Worm (Caenorhabditis elegans) whole organism, young adult: ENCODE results near the gene atfs-1.

ENCODE experiments used
- F22D6.2 ChIP-seq: sonication (generic microtip); optimal IDR thresholded peaks from 2 replicates; lab custom pipeline; 2016; ENCODE audit warnings: mild to moderate bottlenecking, missing genetic modification characterization, missing compliant biosample characterization
- F55B11.4 ChIP-seq: sonication (generic microtip); optimal IDR thresholded peaks from 2 replicates; lab custom pipeline; 2016; ENCODE audit warnings: missing compliant biosample characterization, missing genetic modification characterization, borderline replicate concordance; ENCODE audit not compliant: insufficient read depth
- F57A8.1 ChIP-seq: fragments of 200-800 bp; sonication (Bioruptor generic); optimal IDR thresholded peaks from 2 replicates; lab custom pipeline; 2018; ENCODE audit warnings: mild to moderate bottlenecking, missing genetic modification characterization, moderate library complexity, missing compliant biosample characterization
- K11D2.4 ChIP-seq: fragments of 200-800 bp; sonication (Bioruptor generic); IDR thresholded peaks from 2 replicates; pipeline ENCODE4 v1.3.6; 2022; ENCODE audit warnings: missing genetic modification reagents, missing genetic modification characterization, missing compliant biosample characterization
- T26A5.8 ChIP-seq: sonication (generic microtip); optimal IDR thresholded peaks from 2 replicates; lab custom pipeline; 2016; ENCODE audit warnings: missing genetic modification characterization, missing compliant biosample characterization
- Y53F4B.3 ChIP-seq: fragments of 200-800 bp; sonication (Bioruptor generic); IDR thresholded peaks from 2 replicates; pipeline ENCODE4 v1.3.6; 2022; ENCODE audit warnings: missing genetic modification reagents, missing genetic modification characterization, missing compliant biosample characterization
- Y53G8AR.9 ChIP-seq: fragments of 200-800 bp; sonication (Bioruptor generic); conservative IDR thresholded peaks from 2 replicates; pipeline ENCODE4 v1.3.6; 2022; ENCODE audit warnings: missing genetic modification reagents, missing genetic modification characterization, missing compliant biosample characterization
- Y95B8A.8 ChIP-seq: fragments of 200-800 bp; sonication (Bioruptor generic); IDR thresholded peaks from 2 replicates; pipeline ENCODE4 v1.3.6; 2022; ENCODE audit warnings: missing genetic modification reagents, missing genetic modification characterization, missing compliant biosample characterization
- akir-1 ChIP-seq: fragments of 200-800 bp; sonication (Bioruptor generic); optimal IDR thresholded peaks from 2 replicates; lab custom pipeline; 2018; ENCODE audit warnings: mild to moderate bottlenecking, missing genetic modification characterization, moderate library complexity, missing compliant biosample characterization
- attf-5 ChIP-seq: fragments of 200-800 bp; sonication (Bioruptor generic); optimal IDR thresholded peaks from 2 replicates; lab custom pipeline; 2018; ENCODE audit warnings: mild to moderate bottlenecking, missing genetic modification characterization, missing compliant biosample characterization
- cebp-2 ChIP-seq: fragments of 200-800 bp; sonication (Bioruptor generic); IDR thresholded peaks from 2 replicates; pipeline ENCODE4 v1.3.6; 2022; ENCODE audit warnings: missing genetic modification characterization, missing compliant biosample characterization
- ceh-79 ChIP-seq: sonication (generic microtip); optimal IDR thresholded peaks from 2 replicates; lab custom pipeline; 2017; ENCODE audit warnings: mild to moderate bottlenecking, missing genetic modification characterization, missing compliant biosample characterization
- dpff-1 ChIP-seq: sonication (generic microtip); optimal IDR thresholded peaks from 2 replicates; lab custom pipeline; 2017; ENCODE audit warnings: mild to moderate bottlenecking, missing genetic modification characterization, missing compliant biosample characterization
- hlh-12 ChIP-seq: sonication (generic microtip); optimal IDR thresholded peaks from 2 replicates; lab custom pipeline; 2016; ENCODE audit warnings: missing genetic modification characterization, missing compliant biosample characterization
- hlh-26 ChIP-seq: fragments of 200-800 bp; sonication (Bioruptor generic); conservative IDR thresholded peaks from 2 replicates; pipeline ENCODE4 v1.3.6; 2022; ENCODE audit warnings: missing genetic modification reagents, missing genetic modification characterization, missing compliant biosample characterization
- lag-1 ChIP-seq: fragments of 200-800 bp; sonication (Bioruptor generic); IDR thresholded peaks from 2 replicates; pipeline ENCODE4 v1.3.6; 2022; ENCODE audit warnings: missing genetic modification reagents, missing genetic modification characterization, missing compliant biosample characterization
- lin-40 ChIP-seq: sonication (generic microtip); optimal IDR thresholded peaks from 2 replicates; lab custom pipeline; 2016; ENCODE audit warnings: missing genetic modification characterization, mild to moderate bottlenecking, missing compliant biosample characterization, missing genotype, missing genetic modification reagents
- madf-8 ChIP-seq: fragments of 200-800 bp; sonication (Bioruptor generic); conservative IDR thresholded peaks from 2 replicates; pipeline ENCODE4 v1.3.6; 2022; ENCODE audit warnings: missing genetic modification reagents, missing genetic modification characterization, missing compliant biosample characterization
- nfya-1 ChIP-seq: sonication (generic microtip); optimal IDR thresholded peaks from 2 replicates; lab custom pipeline; 2017; ENCODE audit warnings: antibody characterized with exemption, missing compliant biosample characterization, missing genetic modification characterization, borderline replicate concordance; ENCODE audit not compliant: insufficient read depth
- nhr-27 ChIP-seq: fragments of 200-800 bp; sonication (Bioruptor generic); optimal IDR thresholded peaks from 2 replicates; lab custom pipeline; 2018; ENCODE audit warnings: mild to moderate bottlenecking, missing genetic modification characterization, moderate library complexity, missing compliant biosample characterization
- nhr-80 ChIP-seq: sonication (generic microtip); optimal IDR thresholded peaks from 2 replicates; lab custom pipeline; 2016; ENCODE audit warnings: missing genetic modification characterization, missing compliant biosample characterization
- rec-8 ChIP-seq, 2 experiments: sonication (generic microtip); optimal IDR thresholded peaks; 2 replicates each; lab custom pipeline; 2016; ENCODE audit warnings: mild to moderate bottlenecking in 2 of 2, missing genetic modification characterization in 2 of 2, missing genetic modification reagents in 2 of 2, missing genotype in 2 of 2, missing biosample characterization in 1 of 2, missing compliant biosample characterization in 1 of 2, moderate library complexity in 1 of 2
- sdz-38 ChIP-seq: sonication (generic microtip); optimal IDR thresholded peaks from 2 replicates; lab custom pipeline; 2016; ENCODE audit warnings: missing genotype, missing genetic modification characterization, missing compliant biosample characterization
- snpc-1.3 ChIP-seq: sonication (generic microtip); optimal IDR thresholded peaks from 2 replicates; lab custom pipeline; 2017; ENCODE audit warnings: missing genetic modification characterization, mild to moderate bottlenecking, missing compliant biosample characterization, antibody characterized with exemption, moderate library complexity, missing genotype, missing genetic modification reagents; ENCODE audit not compliant: insufficient read depth
- tbx-9 ChIP-seq: sonication (generic microtip); optimal IDR thresholded peaks from 2 replicates; lab custom pipeline; 2016; ENCODE audit warnings: borderline replicate concordance, missing genetic modification characterization, inconsistent platforms, missing compliant biosample characterization
- ztf-18 ChIP-seq: sonication (generic microtip); optimal IDR thresholded peaks from 2 replicates; lab custom pipeline; 2016; ENCODE audit warnings: missing genotype, mild to moderate bottlenecking, missing genetic modification characterization, missing compliant biosample characterization
- ztf-22 ChIP-seq: fragments of 200-800 bp; sonication (Bioruptor generic); optimal IDR thresholded peaks from 2 replicates; lab custom pipeline; 2018; ENCODE audit warnings: mild to moderate bottlenecking, missing genetic modification characterization, moderate library complexity, missing compliant biosample characterization
- ztf-25 ChIP-seq: fragments of 200-800 bp; sonication (Bioruptor generic); IDR thresholded peaks from 2 replicates; pipeline ENCODE4 v1.3.6; 2022; ENCODE audit warnings: missing genetic modification reagents, missing genetic modification characterization, missing compliant biosample characterization

The atfs-1 gene

DNA sequence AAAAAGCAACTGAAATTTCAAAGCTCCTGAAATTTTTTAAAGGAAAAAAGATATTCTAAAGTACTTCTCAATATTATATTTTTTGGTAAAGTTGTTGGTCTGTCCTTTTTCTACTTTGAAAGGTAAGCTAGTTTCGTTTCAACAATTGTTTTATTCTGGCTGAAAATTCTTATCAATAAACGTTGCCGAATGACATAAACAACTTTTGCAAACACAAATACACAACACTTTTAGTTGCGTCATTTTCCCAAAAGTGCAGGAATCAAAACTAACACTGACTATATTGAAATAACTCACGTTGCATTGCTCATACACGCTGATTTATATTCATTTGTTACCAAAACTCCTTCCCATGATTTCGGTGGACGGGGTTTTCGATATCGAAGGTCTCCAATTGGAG lies 27.7 kb upstream of the atfs-1 start:
- TF ChIP-seq akir-1 (GFP tag; lab: Kevin White, UChicago) (no peak), Y53G8AR.9 (no peak), nhr-80 (tag; lab: Kevin White, UChicago) (peak; percentile 11)
- TF ChIP-seq, all 124 proteins: peak for 1

DNA sequence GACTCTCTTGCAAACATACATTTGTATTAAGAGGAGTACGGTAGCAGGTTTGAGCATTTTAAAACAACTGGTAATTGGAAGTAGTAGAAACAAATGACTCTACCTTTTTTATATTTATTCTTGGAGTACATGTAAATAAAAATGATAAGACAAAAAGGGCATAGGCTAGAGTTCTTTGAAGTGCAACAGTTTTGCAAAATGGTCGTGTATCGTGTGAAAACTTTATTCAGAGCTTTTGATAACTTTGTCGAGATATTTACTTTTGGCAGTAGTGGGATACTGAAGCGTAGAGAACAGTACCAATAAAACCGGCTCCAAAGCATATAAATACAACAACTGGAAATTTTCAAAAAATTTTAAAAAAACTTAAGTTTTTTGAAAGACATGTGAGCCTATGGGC lies 26.8 kb upstream of the atfs-1 start, which contains the start of gene cest-1.1:
Gene cest-1.1, minus strand, starts transcription at position 101 of the 400 bp plus-strand sequence.
- TF ChIP-seq cebp-2 (GFP tag; lab: Robert Waterston, UW), result no peak
- TF ChIP-seq K11D2.4 (GFP tag; lab: Robert Waterston, UW), result no peak
- TF ChIP-seq ceh-79 (tag; lab: Kevin White, UChicago), result no peak
- no peak for TF ChIP-seq hlh-12 (tag; lab: Kevin White, UChicago)
- TF ChIP-seq lin-40 (tag; lab: Kevin White, UChicago), result no peak
- no peak for TF ChIP-seq snpc-1.3 (tag; lab: Kevin White, UChicago)
- no peak for TF ChIP-seq dpff-1 (tag; lab: Kevin White, UChicago)
- no peak for TF ChIP-seq Y53F4B.3 (GFP tag; lab: Robert Waterston, UW)
- no peak for TF ChIP-seq ztf-25 (GFP tag; lab: Robert Waterston, UW)
- TF ChIP-seq F57A8.1 (GFP tag; lab: Kevin White, UChicago), result no peak
- TF ChIP-seq nfya-1, result no peak
- no peak for TF ChIP-seq lag-1 (GFP tag; lab: Robert Waterston, UW)
- TF ChIP-seq madf-8 (GFP tag; lab: Robert Waterston, UW), result no peak
- no peak for TF ChIP-seq ztf-18
- TF ChIP-seq F55B11.4, result no peak
- TF ChIP-seq attf-5 (GFP tag; lab: Kevin White, UChicago), result no peak
- no peak for TF ChIP-seq tbx-9 (tag; lab: Kevin White, UChicago)

DNA sequence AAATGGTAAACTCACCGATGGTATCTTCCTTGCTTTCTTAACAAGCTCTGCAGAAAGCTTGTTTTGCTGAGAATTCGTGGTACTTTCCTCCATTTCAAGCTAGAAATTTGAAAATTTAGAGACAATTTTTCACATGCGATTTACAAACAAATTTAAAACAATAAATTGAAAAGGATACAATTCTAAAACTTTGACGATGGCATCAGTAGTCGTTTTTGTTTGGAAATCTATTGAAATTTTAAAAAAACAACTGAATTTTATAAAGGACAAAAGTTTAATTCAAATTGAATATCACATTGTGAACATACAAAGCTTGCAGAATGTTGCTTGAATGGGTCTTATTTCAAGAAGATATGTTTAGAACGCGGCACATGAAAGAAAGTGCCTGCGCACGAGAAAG lies 25.8 kb upstream of the atfs-1 start, which contains the start of gene ocam-1:
Gene ocam-1, minus strand, starts transcription at position 101 of the 400 bp plus-strand sequence.
- TF ChIP-seq Y95B8A.8 (GFP tag; lab: Robert Waterston, UW), result no peak
- no peak for TF ChIP-seq ztf-22
- no peak for TF ChIP-seq nfya-1
- no peak for TF ChIP-seq sdz-38
- no peak for TF ChIP-seq rec-8 (tag; optimal IDR thresholded peaks at IDR 0.05; lab: Kevin White, UChicago)
- TF ChIP-seq nhr-27 (tag; lab: Kevin White, UChicago), result no peak

DNA sequence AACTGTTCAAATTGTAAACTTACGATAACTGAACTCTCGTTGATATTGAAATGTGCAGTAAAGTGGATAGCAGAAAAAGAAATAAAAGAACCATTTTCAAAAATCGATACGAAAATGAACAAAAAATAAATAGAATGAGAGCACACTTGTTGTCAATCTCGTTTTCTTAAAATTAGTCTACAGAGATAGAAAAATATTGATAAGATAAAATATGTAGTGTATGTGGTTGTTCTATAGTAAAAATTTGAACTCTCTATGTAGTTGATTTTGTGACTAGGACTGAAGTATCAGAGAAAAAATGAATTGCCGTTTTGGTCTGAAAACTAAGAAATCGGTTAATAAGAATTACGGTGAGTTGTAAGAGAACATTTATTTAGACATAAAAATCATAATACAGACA lies 22.2 kb upstream of the atfs-1 start, which contains the start of gene cest-2.1:
Gene cest-2.1, minus strand, starts transcription at position 198 of the 400 bp plus-strand sequence.
- no peak for TF ChIP-seq T26A5.8 (tag; lab: Kevin White, UChicago)
- TF ChIP-seq hlh-26, result no peak
- TF ChIP-seq nhr-80 (tag; lab: Kevin White, UChicago), result peak; percentile 13

DNA sequence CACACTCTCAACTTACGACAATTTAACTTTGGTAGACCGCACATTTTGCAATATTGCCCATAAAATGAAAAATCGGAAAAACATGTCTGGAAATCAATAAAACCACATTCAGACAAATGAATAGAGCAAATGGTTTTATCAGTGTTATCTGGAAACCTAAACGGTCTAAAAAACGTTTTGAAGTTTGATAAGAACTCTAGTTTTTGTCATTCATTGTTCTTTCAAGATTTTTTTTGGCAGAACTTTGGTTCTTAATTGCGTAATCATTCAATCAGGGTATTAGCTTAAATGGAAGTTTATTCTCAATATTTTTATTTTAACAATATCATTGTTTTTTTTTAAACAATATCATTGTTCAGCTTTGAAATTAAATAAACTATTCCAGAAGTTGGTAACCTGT lies 18.2 kb upstream of the atfs-1 start, which contains the start of gene cest-2.2:
Gene cest-2.2, minus strand, starts transcription at position 140 of the 400 bp plus-strand sequence.
- TF ChIP-seq F57A8.1 (GFP tag; lab: Kevin White, UChicago), result no peak
- peak; percentile 54 for TF ChIP-seq nhr-80 (tag; lab: Kevin White, UChicago)

DNA sequence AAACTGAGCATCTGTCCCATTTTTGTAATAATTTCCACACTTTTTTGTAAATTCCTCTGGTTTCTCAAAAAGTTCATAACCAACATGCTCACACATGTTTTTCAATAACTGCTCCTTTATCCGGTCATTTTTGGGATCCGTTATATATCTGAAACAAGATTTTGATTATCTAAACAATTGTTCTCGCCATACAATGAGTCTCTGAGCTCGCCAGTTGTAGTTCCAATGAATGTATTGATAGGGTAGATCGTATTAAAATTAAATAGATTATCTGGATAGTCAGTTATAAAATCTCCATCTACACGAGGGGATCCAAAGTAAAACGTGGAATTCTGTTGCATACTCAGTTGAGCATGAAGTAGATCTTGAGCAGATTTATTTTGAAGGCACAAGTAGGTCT lies 16.9 kb upstream of the atfs-1 start:
- TF ChIP-seq F22D6.2, result no peak
